Worm (Caenorhabditis elegans): ENCODE measurements around the gene metl-5.
A peak's percentile ranks its signal among the peaks of the same experiment; 100 is the strongest.

metl-5 gene

DNA sequence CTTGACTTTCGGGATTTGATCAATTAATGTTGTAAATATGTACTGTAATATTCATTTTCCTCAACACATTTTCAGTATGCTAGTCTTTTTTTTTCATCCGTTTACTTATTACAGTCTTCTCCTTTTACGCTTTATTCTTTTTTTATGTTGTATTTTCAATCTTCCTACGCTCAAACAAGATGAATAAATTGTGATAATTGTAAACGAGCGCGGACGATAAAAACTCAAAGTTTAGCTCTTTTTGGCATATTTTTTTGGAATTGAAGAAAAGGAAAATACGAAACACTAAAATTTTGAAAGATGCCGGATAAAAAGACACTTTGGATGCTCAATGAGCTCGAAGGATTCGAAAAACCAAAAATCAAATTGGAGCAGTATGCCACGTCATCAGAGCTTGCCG, at the start of gene metl-5:
Gene metl-5 (plus strand): TSS at position 301 of the 400 bp plus-strand sequence.
- TF ChIP-seq ccch-3 (GFP tag; optimal IDR thresholded peaks at IDR 0.05) (no peak), zfh-2 (GFP tag; conservative IDR thresholded peaks at IDR 0.05) (no peak), Y67H2A.10 (GFP tag; conservative IDR thresholded peaks at IDR 0.05) (no peak), hsf-1 (GFP tag; IDR thresholded peaks at IDR 0.05) (0 out of 2 replicates have a peak, but pooled peaks have one; percentile 37), dpl-1 (GFP tag; optimal IDR thresholded peaks at IDR 0.05) (no peak), madf-6 (GFP tag; IDR thresholded peaks at IDR 0.05) (0 out of 2 replicates have a peak, but pooled peaks have one; percentile 13)

DNA sequence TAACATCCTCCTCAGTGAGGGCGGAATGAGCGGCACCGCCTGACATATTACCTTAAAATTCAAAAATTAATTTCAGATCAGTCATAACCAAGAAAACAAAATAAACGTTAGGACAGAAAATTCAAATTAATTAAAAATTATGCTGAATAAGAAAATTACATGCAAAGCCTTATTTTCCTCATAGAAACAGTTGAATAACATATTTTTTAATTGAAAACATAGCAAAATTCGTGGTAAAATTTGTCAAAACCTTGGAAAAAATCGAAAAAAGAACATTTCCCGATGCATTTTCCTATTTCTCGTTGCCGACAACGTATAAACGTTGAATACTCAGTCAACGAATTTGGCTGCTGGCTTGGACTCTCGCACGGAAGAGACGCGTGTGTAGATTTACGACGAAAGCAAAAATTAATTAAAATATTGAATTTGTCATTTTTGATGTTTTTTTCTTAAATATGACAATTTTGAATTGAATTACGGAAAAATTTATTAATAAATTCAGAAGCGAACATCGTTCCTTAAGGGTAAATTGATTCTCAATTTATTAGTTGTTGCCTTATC, 48.7 kb upstream of the metl-5 start, which contains the start of the genes rps-0 and rbg-3:
Gene rps-0 (minus strand): TSS at position 51 of the 561 bp plus-strand sequence.
Gene rbg-3 (plus strand): TSS at position 424 of the 561 bp plus-strand sequence.
- TF ChIP-seq atf-7 (tag; optimal IDR thresholded peaks at IDR 0.05) (no peak), pha-4 (tag; optimal IDR thresholded peaks at IDR 0.05) (peak; percentile 84), ZK185.1 (tag; optimal IDR thresholded peaks at IDR 0.05; ENCODE audit: poor library complexity, severe bottlenecking) (peak; percentile 86), ceh-91 (GFP tag; IDR thresholded peaks at IDR 0.05) (peak; percentile 81), sdz-38 (tag; optimal IDR thresholded peaks at IDR 0.05) (no peak), rec-8 (tag; optimal IDR thresholded peaks at IDR 0.05) (no peak), madf-8 (GFP tag; conservative IDR thresholded peaks at IDR 0.05) (peak; percentile 42), Y67H2A.10 (GFP tag; conservative IDR thresholded peaks at IDR 0.05) (peak; percentile 57; the same call in 1 of the 2 replicates), ztf-26 (tag; optimal IDR thresholded peaks at IDR 0.05) (peak; percentile 20), B0336.3 (GFP tag; IDR thresholded peaks at IDR 0.05) (0 out of 2 replicates have a peak, but pooled peaks have one; percentile 35), F39B2.1 (GFP tag; IDR thresholded peaks at IDR 0.05) (no peak), C17E4.6 (GFP tag; IDR thresholded peaks at IDR 0.05) (peak; percentile 46; the same call in 1 of the 2 replicates), B0019.2 (GFP tag; conservative IDR thresholded peaks at IDR 0.05) (peak; percentile 74; the same call in 1 of the 2 replicates), Y53G8AR.9 (GFP tag; conservative IDR thresholded peaks at IDR 0.05) (peak; percentile 58; the same call in 1 of the 2 replicates), tbp1 (GFP tag; optimal IDR thresholded peaks at IDR 0.05) (peak; percentile 64), zim-3 (tag; optimal IDR thresholded peaks at IDR 0.05) (no peak), lir-1 (GFP tag; conservative IDR thresholded peaks at IDR 0.05) (0 out of 2 replicates have a peak, but pooled peaks have one; percentile 22), unc-130 (GFP tag; optimal IDR thresholded peaks at IDR 0.05) (peak; percentile 44), efl-1 (GFP tag; optimal IDR thresholded peaks at IDR 0.05) (peak; percentile 62), snpc-1.1 (tag; optimal IDR thresholded peaks at IDR 0.05; ENCODE audit: insufficient read depth) (peak; percentile 13), hsf-1 (GFP tag; IDR thresholded peaks at IDR 0.05) (peak; percentile 56; the same call in 1 of the 2 replicates), F49E8.2 (tag; optimal IDR thresholded peaks at IDR 0.05; ENCODE audit: insufficient read depth) (peak; percentile 74), F23B12.7 (tag; optimal IDR thresholded peaks at IDR 0.05; ENCODE audit: insufficient read depth) (peak; percentile 94), aptf-2 (GFP tag; conservative IDR thresholded peaks at IDR 0.05) (no peak), K12H6.12 (tag; optimal IDR thresholded peaks at IDR 0.05) (peak; percentile 49), ztf-28 (GFP tag; IDR thresholded peaks at IDR 0.05) (0 out of 2 replicates have a peak, but pooled peaks have one; percentile 30), ets-4 (GFP tag; optimal IDR thresholded peaks at IDR 0.05) (no peak), repo-1 (tag; optimal IDR thresholded peaks at IDR 0.05) (no peak), attf-3 (GFP tag; conservative IDR thresholded peaks at IDR 0.05) (peak; percentile 48; the same call in 1 of the 2 replicates), cebp-1 (GFP tag; IDR thresholded peaks at IDR 0.05) (no peak), cebp-1 (tag; optimal IDR thresholded peaks at IDR 0.05) (peak; percentile 80), hlh-12 (tag; optimal IDR thresholded peaks at IDR 0.05) (no peak), him-1 (tag; optimal IDR thresholded peaks at IDR 0.05) (peak; percentile 40), ceh-27 (GFP tag; optimal IDR thresholded peaks at IDR 0.05) (peak; percentile 74), dox-1 (GFP tag; IDR thresholded peaks at IDR 0.05) (peak; percentile 87), lin-40 (tag; optimal IDR thresholded peaks at IDR 0.05) (peak; percentile 85), D2030.7 (GFP tag; IDR thresholded peaks at IDR 0.05) (peak; percentile 79), lag-1 (GFP tag; IDR thresholded peaks at IDR 0.05) (no peak), nhr-80 (tag; optimal IDR thresholded peaks at IDR 0.05) (peak; percentile 37), T26A5.8 (tag; optimal IDR thresholded peaks at IDR 0.05) (no peak)
